Fruit fly (Drosophila melanogaster): Measurements from ENCODE around the gene CG33643.

DNA sequence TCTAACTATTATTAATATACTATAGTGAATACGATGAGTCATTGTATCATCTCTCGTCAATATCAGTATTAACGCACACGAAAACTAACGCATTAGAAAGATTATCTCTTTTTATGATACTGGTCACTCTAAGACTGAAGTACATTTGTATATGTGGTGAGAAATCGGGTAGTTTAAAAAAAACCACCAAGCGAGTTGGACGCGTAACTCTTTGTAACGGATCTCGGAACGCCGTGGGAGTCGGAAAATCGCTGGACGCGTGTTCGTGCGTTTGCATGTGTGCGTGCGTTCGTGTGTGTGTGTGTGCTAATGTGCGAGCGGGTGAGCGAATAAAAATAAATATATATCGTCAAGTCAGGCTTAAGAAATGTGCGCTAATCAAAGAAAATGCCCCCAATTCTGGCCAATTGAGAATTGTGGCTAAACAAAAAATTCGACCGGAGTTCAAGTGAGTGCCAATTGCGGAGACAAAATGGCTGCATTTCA, 19.1 kb downstream of the CG33643 start, which contains the start of gene kuz:
- TF ChIP-seq Ets96B (tag; optimal IDR thresholded peaks at IDR 0.05): no peak
- no peak for TF ChIP-seq CG34406 (GFP tag; optimal IDR thresholded peaks at IDR 0.05)
- TF ChIP-seq OdsH (GFP tag; optimal IDR thresholded peaks at IDR 0.05): no peak
- TF ChIP-seq CG10631 (GFP tag; optimal IDR thresholded peaks at IDR 0.05): no peak
- TF ChIP-seq Sox14 (GFP tag; optimal IDR thresholded peaks at IDR 0.05): peak; percentile 43
- TF ChIP-seq CG31627 (GFP tag; optimal IDR thresholded peaks at IDR 0.05): no peak
- peak; percentile 11 for TF ChIP-seq Met (GFP tag; optimal IDR thresholded peaks at IDR 0.05)
- TF ChIP-seq Blimp-1 (GFP tag; optimal IDR thresholded peaks at IDR 0.05): no peak
- peak; percentile 16 for TF ChIP-seq net (GFP tag; optimal IDR thresholded peaks at IDR 0.05)
- TF ChIP-seq svp (GFP tag): peak; percentile 72

Data from whole organism, prepupa.